Worm (Caenorhabditis elegans) whole organism, mixed stage, embryonic: ENCODE results near the gene srz-99.

Experiments used
- M03D4.4 ChIP-seq: sonication (generic microtip); optimal IDR thresholded peaks from 2 replicates; lab custom pipeline; 2017; ENCODE audit warnings: mild to moderate bottlenecking, missing genetic modification characterization, missing compliant biosample characterization
- bed-3 ChIP-seq: fragments of 200-800 bp; sonication (Bioruptor generic); optimal IDR thresholded peaks from 3 replicates; lab custom pipeline; 2018; ENCODE audit warnings: mild to moderate bottlenecking, missing genetic modification characterization, moderate library complexity, missing compliant biosample characterization
- blmp-1 ChIP-seq: fragments of 150-350 bp; optimal IDR thresholded peaks from 2 replicates; lab custom pipeline; 2014; ENCODE audit warnings: missing biosample characterization, missing genetic modification characterization
- ceh-39 ChIP-seq: fragments of 150-350 bp; optimal IDR thresholded peaks from 2 replicates; lab custom pipeline; 2014; ENCODE audit warnings: missing biosample characterization, missing genetic modification characterization
- ceh-43 ChIP-seq: fragments of 200-800 bp; sonication (Bioruptor generic); optimal IDR thresholded peaks from 2 replicates; lab custom pipeline; 2018; ENCODE audit warnings: mild to moderate bottlenecking, missing genetic modification characterization, moderate library complexity, missing compliant biosample characterization
- ceh-83 ChIP-seq: fragments of 200-800 bp; sonication (Bioruptor generic); optimal IDR thresholded peaks from 2 replicates; lab custom pipeline; 2018; ENCODE audit warnings: mild to moderate bottlenecking, missing genetic modification characterization, missing compliant biosample characterization
- ces-1 ChIP-seq: fragments of 150-350 bp; optimal IDR thresholded peaks from 2 replicates; lab custom pipeline; 2014; ENCODE audit warnings: missing biosample characterization, missing genetic modification reagents, missing genetic modification characterization
- cnd-1 ChIP-seq: fragments of 200-800 bp; sonication (Bioruptor generic); optimal IDR thresholded peaks from 2 replicates; lab custom pipeline; 2018; ENCODE audit warnings: mild to moderate bottlenecking, missing genetic modification characterization, missing compliant biosample characterization
- drap-1 ChIP-seq: fragments of 200-800 bp; sonication (Bioruptor generic); optimal IDR thresholded peaks from 3 replicates; lab custom pipeline; 2018; ENCODE audit warnings: mild to moderate bottlenecking, missing genetic modification characterization, missing compliant biosample characterization
- elt-1 ChIP-seq: sonication (generic microtip); optimal IDR thresholded peaks from 2 replicates; lab custom pipeline; 2017; ENCODE audit warnings: missing genetic modification characterization, mild to moderate bottlenecking, missing compliant biosample characterization, antibody characterized with exemption, moderate library complexity, borderline replicate concordance; ENCODE audit not compliant: insufficient read depth
- elt-3 ChIP-seq: fragments of 150-350 bp; optimal IDR thresholded peaks from 2 replicates; lab custom pipeline; 2014; ENCODE audit warnings: missing biosample characterization, missing genetic modification characterization
- flh-1 ChIP-seq: fragments of 200-800 bp; sonication (Bioruptor generic); optimal IDR thresholded peaks from 2 replicates; lab custom pipeline; 2018; ENCODE audit warnings: mild to moderate bottlenecking, missing genetic modification characterization, moderate library complexity, missing compliant biosample characterization
- ham-2 ChIP-seq: fragments of 200-800 bp; sonication (Bioruptor generic); optimal IDR thresholded peaks from 2 replicates; lab custom pipeline; 2018; ENCODE audit warnings: mild to moderate bottlenecking, missing genetic modification characterization, missing compliant biosample characterization
- hlh-1 ChIP-seq: fragments of 150-350 bp; optimal IDR thresholded peaks from 2 replicates; lab custom pipeline; 2014; ENCODE audit warnings: missing biosample characterization, missing genetic modification reagents, missing genetic modification characterization
- lin-13 ChIP-seq: fragments of 150-350 bp; optimal IDR thresholded peaks from 2 replicates; lab custom pipeline; 2014; ENCODE audit warnings: missing biosample characterization, missing genetic modification characterization
- lin-32 ChIP-seq: fragments of 200-800 bp; sonication (Bioruptor generic); optimal IDR thresholded peaks from 2 replicates; lab custom pipeline; 2018; ENCODE audit warnings: mild to moderate bottlenecking, missing genetic modification characterization, missing compliant biosample characterization
- mab-5 ChIP-seq: fragments of 150-350 bp; optimal IDR thresholded peaks from 2 replicates; lab custom pipeline; 2014; ENCODE audit warnings: missing biosample characterization, missing genetic modification characterization
- mep-1 ChIP-seq: fragments of 150-350 bp; optimal IDR thresholded peaks from 2 replicates; lab custom pipeline; 2017; ENCODE audit warnings: missing biosample characterization, missing genetic modification reagents, missing genetic modification characterization, inconsistent platforms
- nhr-12 ChIP-seq: fragments of 150-350 bp; optimal IDR thresholded peaks from 2 replicates; lab custom pipeline; 2014; ENCODE audit warnings: missing biosample characterization, missing genetic modification characterization
- nhr-2 ChIP-seq: fragments of 150-350 bp; optimal IDR thresholded peaks from 2 replicates; lab custom pipeline; 2014; ENCODE audit warnings: missing biosample characterization, missing genetic modification characterization
- nhr-237 ChIP-seq: fragments of 150-350 bp; optimal IDR thresholded peaks from 2 replicates; lab custom pipeline; 2014; ENCODE audit warnings: missing biosample characterization, missing genetic modification characterization
- nhr-28 ChIP-seq: fragments of 150-350 bp; optimal IDR thresholded peaks from 2 replicates; lab custom pipeline; 2014; ENCODE audit warnings: missing biosample characterization, missing genetic modification characterization
- nhr-76 ChIP-seq: sonication (generic microtip); optimal IDR thresholded peaks from 2 replicates; lab custom pipeline; 2017; ENCODE audit warnings: missing biosample characterization, missing genetic modification characterization
- pha-4 ChIP-seq: fragments of 150-350 bp; optimal IDR thresholded peaks from 2 replicates; lab custom pipeline; 2018; ENCODE audit warnings: missing biosample characterization, missing genetic modification reagents, missing genetic modification characterization
- sem-2 ChIP-seq: fragments of 200-800 bp; sonication (Bioruptor generic); optimal IDR thresholded peaks from 2 replicates; lab custom pipeline; 2018; ENCODE audit warnings: mild to moderate bottlenecking, missing genetic modification characterization, missing compliant biosample characterization
- snpc-4 ChIP-seq: fragments of 150-350 bp; optimal IDR thresholded peaks from 2 replicates; lab custom pipeline; 2014; ENCODE audit warnings: missing biosample characterization, missing genetic modification characterization
- sptf-1 ChIP-seq: sonication (generic microtip); optimal IDR thresholded peaks from 2 replicates; lab custom pipeline; 2017; ENCODE audit warnings: mild to moderate bottlenecking, missing genetic modification characterization, moderate library complexity, missing compliant biosample characterization
- tbx-8 ChIP-seq: fragments of 200-800 bp; sonication (Bioruptor generic); optimal IDR thresholded peaks from 2 replicates; lab custom pipeline; 2018; ENCODE audit warnings: mild to moderate bottlenecking, missing genetic modification characterization, moderate library complexity, missing compliant biosample characterization
- unc-120 ChIP-seq: sonication (generic microtip); optimal IDR thresholded peaks from 2 replicates; lab custom pipeline; 2017; ENCODE audit warnings: missing genetic modification characterization, missing compliant biosample characterization; ENCODE audit not compliant: poor library complexity, severe bottlenecking
- unc-39 ChIP-seq: fragments of 150-350 bp; optimal IDR thresholded peaks from 2 replicates; lab custom pipeline; 2014; ENCODE audit warnings: missing biosample characterization, missing genetic modification characterization
- unc-62 ChIP-seq: fragments of 150-350 bp; optimal IDR thresholded peaks from 2 replicates; lab custom pipeline; 2014; ENCODE audit warnings: missing biosample characterization, missing genetic modification reagents, missing genetic modification characterization
- ztf-11 ChIP-seq: fragments of 150-350 bp; optimal IDR thresholded peaks from 2 replicates; lab custom pipeline; 2014; ENCODE audit warnings: missing biosample characterization, missing genetic modification characterization

srz-99 gene

ce11 chrV:16729961-16730360 lies at the start of gene srz-99:
srz-99 (plus strand) TSS chrV:16730261.
- TF ChIP-seq M03D4.4 (no peak), sem-2 (no peak), cnd-1 (tag; lab: Kevin White, UChicago) (no peak), mab-5 (tag; lab: Kevin White, UChicago) (no peak), hlh-1 (tag; lab: Kevin White, UChicago) (no peak), flh-1 (GFP tag; lab: Kevin White, UChicago) (no peak), bed-3 (GFP tag; lab: Kevin White, UChicago) (no peak), unc-39 (tag; lab: Kevin White, UChicago) (no peak), nhr-76 (tag; lab: Kevin White, UChicago) (no peak), ham-2 (no peak), sptf-1 (tag; lab: Kevin White, UChicago) (no peak), nhr-28 (tag; lab: Kevin White, UChicago) (no peak), tbx-8 (GFP tag; lab: Kevin White, UChicago) (no peak), nhr-237 (tag; lab: Kevin White, UChicago) (no peak)

ce11 chrV:16682886-16683285 lies 47.2 kb upstream of the srz-99 start, which contains the start of gene srw-36:
srw-36 (plus strand) TSS chrV:16683186.
- TF ChIP-seq pha-4 (tag; lab: Kevin White, UChicago) (no peak), ceh-39 (tag; lab: Kevin White, UChicago) (no peak), ceh-83 (GFP tag; lab: Kevin White, UChicago) (no peak), mep-1 (tag; lab: Kevin White, UChicago) (no peak)

ce11 chrV:16683359-16683758 lies 46.7 kb upstream of the srz-99 start:
- TF ChIP-seq drap-1 (GFP tag; lab: Kevin White, UChicago) = no peak
- no peak for TF ChIP-seq elt-3 (tag; lab: Kevin White, UChicago)
- TF ChIP-seq ceh-83 (GFP tag; lab: Kevin White, UChicago) = no peak
- TF ChIP-seq sem-2 = no peak
- no peak for TF ChIP-seq blmp-1 (tag; lab: Kevin White, UChicago)
- no peak for TF ChIP-seq ham-2
- no peak for TF ChIP-seq ces-1 (GFP tag; lab: Kevin White, UChicago)
- no peak for TF ChIP-seq tbx-8 (GFP tag; lab: Kevin White, UChicago)
- TF ChIP-seq unc-120 (tag; lab: Kevin White, UChicago) = no peak
- TF ChIP-seq ztf-11 (tag; lab: Kevin White, UChicago) = no peak

- TF ChIP-seq elt-1 (no peak), blmp-1 (tag; lab: Kevin White, UChicago) (no peak), unc-62 (GFP tag; lab: Kevin White, UChicago) (no peak), unc-120 (tag; lab: Kevin White, UChicago) (no peak), lin-32 (GFP tag; lab: Kevin White, UChicago) (no peak), ceh-43 (GFP tag; lab: Kevin White, UChicago) (no peak), elt-3 (tag; lab: Kevin White, UChicago) (no peak), cnd-1 (tag; lab: Kevin White, UChicago) (no peak), snpc-4 (tag; lab: Kevin White, UChicago) (no peak), ham-2 (no peak), ztf-11 (tag; lab: Kevin White, UChicago) (no peak), nhr-28 (tag; lab: Kevin White, UChicago) (no peak), sem-2 (no peak), flh-1 (GFP tag; lab: Kevin White, UChicago) (no peak), M03D4.4 (no peak)
- TF ChIP-seq, all 35 proteins: peak for 0
Observed at ce11 chrV:16685725-16686124, 44.3 kb upstream of the srz-99 start, which contains the start of gene srw-43. srw-43 (plus strand) TSS chrV:16686025.

- TF ChIP-seq mep-1 (tag; lab: Kevin White, UChicago) (no peak), nhr-237 (tag; lab: Kevin White, UChicago) (no peak), sptf-1 (tag; lab: Kevin White, UChicago) (no peak), cnd-1 (tag; lab: Kevin White, UChicago) (no peak), unc-62 (GFP tag; lab: Kevin White, UChicago) (no peak), nhr-12 (no peak), nhr-76 (tag; lab: Kevin White, UChicago) (no peak), ztf-11 (tag; lab: Kevin White, UChicago) (no peak), lin-13 (tag; lab: Kevin White, UChicago) (no peak), nhr-28 (tag; lab: Kevin White, UChicago) (no peak), elt-1 (no peak), hlh-1 (tag; lab: Kevin White, UChicago) (no peak), ceh-43 (GFP tag; lab: Kevin White, UChicago) (no peak), unc-39 (tag; lab: Kevin White, UChicago) (no peak), M03D4.4 (no peak), snpc-4 (tag; lab: Kevin White, UChicago) (no peak), pha-4 (tag; lab: Kevin White, UChicago) (no peak), nhr-2 (tag; lab: Kevin White, UChicago) (no peak), bed-3 (GFP tag; lab: Kevin White, UChicago) (no peak)
Observed at ce11 chrV:16687227-16687626, 42.8 kb upstream of the srz-99 start, which contains the start of gene srz-102. srz-102 (plus strand) TSS chrV:16687527.
